Fruit fly (Drosophila melanogaster) whole organism, adult: ENCODE results near the gene mRpL11.

Experiments used
- CG11617 ChIP-seq: fragments of 200-800 bp; sonication (Bioruptor generic); optimal IDR thresholded peaks from 2 replicates; lab custom pipeline; 2017; ENCODE audit warnings: mild to moderate bottlenecking, missing biosample characterization, missing genetic modification reagents, missing genetic modification characterization
- CG12768 ChIP-seq: fragments of 200-800 bp; sonication (Bioruptor generic); optimal IDR thresholded peaks from 2 replicates; lab custom pipeline; 2017; ENCODE audit warnings: missing biosample characterization, missing genetic modification characterization, mild to moderate bottlenecking, moderate library complexity, missing genetic modification reagents
- CG1620 ChIP-seq: fragments of 200-800 bp; sonication (Bioruptor generic); optimal IDR thresholded peaks from 2 replicates; lab custom pipeline; 2016; ENCODE audit warnings: missing biosample characterization, missing genetic modification characterization
- CG5204 ChIP-seq: fragments of 200-800 bp; sonication (Bioruptor generic); optimal IDR thresholded peaks from 2 replicates; lab custom pipeline; 2016; ENCODE audit warnings: missing biosample characterization, missing genetic modification characterization
- CG7045 ChIP-seq: fragments of 200-800 bp; sonication (Bioruptor generic); optimal IDR thresholded peaks from 2 replicates; lab custom pipeline; 2017; ENCODE audit warnings: missing biosample characterization, mild to moderate bottlenecking, missing genetic modification characterization
- Crg-1 ChIP-seq: fragments of 200-800 bp; sonication (Bioruptor generic); optimal IDR thresholded peaks from 2 replicates; lab custom pipeline; 2016; ENCODE audit warnings: missing biosample characterization, missing genetic modification characterization
- Hr96 ChIP-seq: fragments of 200-800 bp; sonication (Bioruptor generic); optimal IDR thresholded peaks from 2 replicates; lab custom pipeline; 2016; ENCODE audit warnings: missing biosample characterization, missing genetic modification characterization
- Mnt ChIP-seq: fragments of 200-800 bp; sonication (Bioruptor generic); optimal IDR thresholded peaks from 2 replicates; lab custom pipeline; 2016; ENCODE audit warnings: missing biosample characterization, mild to moderate bottlenecking, missing genetic modification characterization
- cic ChIP-seq: fragments of 200-800 bp; sonication (Bioruptor generic); optimal IDR thresholded peaks from 2 replicates; lab custom pipeline; 2017; ENCODE audit warnings: missing biosample characterization, mild to moderate bottlenecking, missing genetic modification characterization, moderate library complexity
- cnc ChIP-seq, 2 experiments: fragments of >200 bp; optimal IDR thresholded peaks; 2 replicates each; lab custom pipeline; 2017
- ovo ChIP-seq: fragments of 200-800 bp; sonication (Bioruptor generic); optimal IDR thresholded peaks from 2 replicates; lab custom pipeline; 2016; ENCODE audit warnings: missing biosample characterization, missing genetic modification characterization
- pad ChIP-seq: fragments of 200-800 bp; sonication (Bioruptor generic); optimal IDR thresholded peaks from 3 replicates; lab custom pipeline; 2017; ENCODE audit warnings: missing biosample characterization, missing genetic modification characterization, mild to moderate bottlenecking, moderate library complexity, missing genetic modification reagents
- toe ChIP-seq: fragments of 200-800 bp; sonication (Bioruptor generic); optimal IDR thresholded peaks from 2 replicates; lab custom pipeline; 2016; ENCODE audit warnings: missing biosample characterization, missing genetic modification characterization

- no peak for TF ChIP-seq Mnt (GFP tag; lab: Kevin White, UChicago)
- TF ChIP-seq Crg-1 (GFP tag; lab: Kevin White, UChicago): no peak
- TF ChIP-seq Hr96: no peak
- no peak for TF ChIP-seq ovo (GFP tag; lab: Kevin White, UChicago)
- TF ChIP-seq cnc (optimal IDR thresholded peaks at IDR 0.05; lab: Kevin White, UChicago): no peak
- TF ChIP-seq pad (GFP tag; lab: Kevin White, UChicago): no peak
- TF ChIP-seq CG5204: no peak
- no peak for TF ChIP-seq CG1620 (GFP tag; lab: Kevin White, UChicago)
- no peak for TF ChIP-seq CG12768 (GFP tag; lab: Kevin White, UChicago)
- no peak for TF ChIP-seq cic (GFP tag; lab: Kevin White, UChicago)
- TF ChIP-seq CG11617: no peak
- no peak for TF ChIP-seq CG7045
- TF ChIP-seq toe (GFP tag; lab: Kevin White, UChicago): no peak
Measured at dm6 chr3R:14462341-14462740, 49.3 kb upstream of the mRpL11 start.
